Fruit fly (Drosophila melanogaster): ENCODE measurements around the gene CG1637.

The CG1637 gene

dm6 chrX:10820741-10821140, 57.0 kb downstream of the CG1637 start:
- peak; percentile 83 for TF ChIP-seq grau (tag; optimal IDR thresholded peaks at IDR 0.05)
- TF ChIP-seq Med (GFP tag): peak; percentile 12
- peak; percentile 40 for TF ChIP-seq CG17385 (GFP tag; optimal IDR thresholded peaks at IDR 0.05)
- no peak for TF ChIP-seq Ets97D (GFP tag; optimal IDR thresholded peaks at IDR 0.05)
- no peak for TF ChIP-seq CG10959 (GFP tag; IDR thresholded peaks at IDR 0.05)
- TF ChIP-seq crol (GFP tag; IDR thresholded peaks at IDR 0.05): peak; percentile 76
- no peak for TF ChIP-seq CG11560 (tag; IDR thresholded peaks at IDR 0.05)
- TF ChIP-seq row (GFP tag; IDR thresholded peaks at IDR 0.05): peak; percentile 21; the same call in 1 of the 3 replicates
- no peak for TF ChIP-seq CHES-1-like (GFP tag; optimal IDR thresholded peaks at IDR 0.05)

Measured in whole organism, embryonic.